Fruit fly (Drosophila melanogaster) whole organism, embryonic: ENCODE measurements around the gene CG8312.

Experiments used
- Asciz ChIP-seq: fragments of 200-800 bp; sonication (Bioruptor generic); optimal IDR thresholded peaks from 2 replicates; lab custom pipeline; 2017; ENCODE audit warnings: missing biosample characterization, mild to moderate bottlenecking, missing genetic modification characterization, missing genetic modification reagents
- Atf6 ChIP-seq: fragments of 200-800 bp; sonication (Bioruptor generic); IDR thresholded peaks from 2 replicates; pipeline ENCODE4 v1.3.6; 2022; ENCODE audit warnings: missing biosample characterization, missing genetic modification characterization
- CG10147 ChIP-seq: fragments of 200-800 bp; sonication (Bioruptor generic); optimal IDR thresholded peaks from 2 replicates; lab custom pipeline; 2019; ENCODE audit warnings: missing biosample characterization, mild to moderate bottlenecking, missing genetic modification characterization, moderate library complexity
- CG10543 ChIP-seq: fragments of 200-800 bp; sonication (Bioruptor generic); optimal IDR thresholded peaks from 3 replicates; lab custom pipeline; 2017; ENCODE audit warnings: missing biosample characterization, mild to moderate bottlenecking, missing genetic modification characterization, moderate library complexity
- CG11085 ChIP-seq: fragments of 200-800 bp; sonication (Bioruptor generic); IDR thresholded peaks from 2 replicates; pipeline ENCODE4 v1.3.6; 2022; ENCODE audit warnings: missing biosample characterization, missing genetic modification characterization
- CG11504 ChIP-seq: fragments of 200-800 bp; sonication (Bioruptor generic); optimal IDR thresholded peaks from 3 replicates; lab custom pipeline; 2019; ENCODE audit warnings: missing biosample characterization, mild to moderate bottlenecking, missing genetic modification characterization, moderate library complexity
- CG11696 ChIP-seq: fragments of 200-800 bp; sonication (Bioruptor generic); IDR thresholded peaks from 2 replicates; pipeline ENCODE4 v1.3.6; 2022; ENCODE audit warnings: missing biosample characterization, missing genetic modification characterization
- CG13775 ChIP-seq: fragments of 200-800 bp; sonication (Bioruptor generic); optimal IDR thresholded peaks from 3 replicates; lab custom pipeline; 2017; ENCODE audit warnings: missing biosample characterization, mild to moderate bottlenecking, missing genetic modification characterization
- CG13894 ChIP-seq: fragments of 200-800 bp; sonication (Bioruptor generic); optimal IDR thresholded peaks from 3 replicates; lab custom pipeline; 2018; ENCODE audit warnings: missing biosample characterization, mild to moderate bottlenecking, missing genetic modification characterization, moderate library complexity
- CG14014 ChIP-seq: fragments of 200-800 bp; sonication (Bioruptor generic); IDR thresholded peaks from 2 replicates; pipeline ENCODE4 v1.3.6; 2022; ENCODE audit warnings: missing biosample characterization, missing genetic modification characterization
- CG15696 ChIP-seq: fragments of 200-800 bp; sonication (Bioruptor generic); optimal IDR thresholded peaks from 2 replicates; lab custom pipeline; 2019; ENCODE audit warnings: missing biosample characterization, mild to moderate bottlenecking, missing genetic modification characterization, moderate library complexity
- CG17802 ChIP-seq: fragments of 200-800 bp; sonication (Bioruptor generic); optimal IDR thresholded peaks from 2 replicates; lab custom pipeline; 2018; ENCODE audit warnings: missing biosample characterization, mild to moderate bottlenecking, missing genetic modification characterization, moderate library complexity
- CG17912 ChIP-seq: fragments of 200-800 bp; sonication (Bioruptor generic); optimal IDR thresholded peaks from 2 replicates; lab custom pipeline; 2018; ENCODE audit warnings: missing biosample characterization, mild to moderate bottlenecking, missing genetic modification characterization
- CG1832 ChIP-seq: fragments of 200-800 bp; sonication (Bioruptor generic); optimal IDR thresholded peaks from 2 replicates; lab custom pipeline; 2017; ENCODE audit warnings: missing biosample characterization, mild to moderate bottlenecking, missing genetic modification characterization, inconsistent platforms
- CG2116 ChIP-seq: fragments of 200-800 bp; sonication (Bioruptor generic); optimal IDR thresholded peaks from 3 replicates; lab custom pipeline; 2018; ENCODE audit warnings: missing biosample characterization, mild to moderate bottlenecking, missing genetic modification characterization
- CG31224 ChIP-seq: fragments of 200-800 bp; sonication (Bioruptor generic); IDR thresholded peaks from 2 replicates; pipeline ENCODE4 v1.3.6; 2022; ENCODE audit warnings: missing biosample characterization, missing genetic modification characterization
- CG31365 ChIP-seq: fragments of 200-800 bp; sonication (Bioruptor generic); optimal IDR thresholded peaks from 2 replicates; lab custom pipeline; 2018; ENCODE audit warnings: missing biosample characterization, mild to moderate bottlenecking, missing genetic modification characterization
- CG31441 ChIP-seq: fragments of 200-800 bp; sonication (Bioruptor generic); IDR thresholded peaks from 2 replicates; pipeline ENCODE4 v1.3.6; 2022; ENCODE audit warnings: missing biosample characterization, missing genetic modification characterization
- CG3163 ChIP-seq: fragments of 200-800 bp; sonication (Bioruptor generic); optimal IDR thresholded peaks from 3 replicates; lab custom pipeline; 2016; ENCODE audit warnings: missing biosample characterization, missing genetic modification characterization
- CG3281 ChIP-seq: fragments of 200-800 bp; sonication (Bioruptor generic); optimal IDR thresholded peaks from 3 replicates; lab custom pipeline; 2017; ENCODE audit warnings: missing biosample characterization, mild to moderate bottlenecking, missing genetic modification characterization
- CG4328 ChIP-seq: fragments of 200-800 bp; sonication (Bioruptor generic); optimal IDR thresholded peaks from 3 replicates; lab custom pipeline; 2017; ENCODE audit warnings: missing biosample characterization, missing genetic modification reagents, missing genetic modification characterization
- CG4360 ChIP-seq: fragments of 200-800 bp; sonication (Bioruptor generic); IDR thresholded peaks from 2 replicates; pipeline ENCODE4 v1.3.6; 2022; ENCODE audit warnings: missing biosample characterization, missing genetic modification characterization
- CG4424 ChIP-seq: fragments of 200-800 bp; sonication (Bioruptor generic); optimal IDR thresholded peaks from 3 replicates; lab custom pipeline; 2016; ENCODE audit warnings: missing biosample characterization, missing genetic modification characterization
- CG6654 ChIP-seq: fragments of 200-800 bp; sonication (Bioruptor generic); optimal IDR thresholded peaks from 2 replicates; lab custom pipeline; 2017; ENCODE audit warnings: missing biosample characterization, mild to moderate bottlenecking, missing genetic modification characterization
- CG6765 ChIP-seq: fragments of 200-800 bp; sonication (Bioruptor generic); optimal IDR thresholded peaks from 3 replicates; lab custom pipeline; 2017; ENCODE audit warnings: missing biosample characterization, mild to moderate bottlenecking, missing genetic modification characterization
- CG9437 ChIP-seq: fragments of 200-800 bp; sonication (Bioruptor generic); optimal IDR thresholded peaks from 2 replicates; lab custom pipeline; 2018; ENCODE audit warnings: missing biosample characterization, mild to moderate bottlenecking, missing genetic modification characterization
- D ChIP-seq, 2 experiments: fragments of 200-800 bp in 1 of 2; fragments of >200 bp in 1 of 2; sonication (Bioruptor generic) in 1 of 2; optimal IDR thresholded peaks; 2 replicates in 1 of 2; 3 replicates in 1 of 2; lab custom pipeline; 2017; ENCODE audit warnings: mild to moderate bottlenecking in 1 of 2, missing biosample characterization in 1 of 2, missing genetic modification characterization in 1 of 2, missing genetic modification reagents in 1 of 2
- Deaf1 ChIP-seq: fragments of 200-800 bp; optimal IDR thresholded peaks from 3 replicates; lab custom pipeline; 2019; ENCODE audit warnings: missing biosample characterization, mild to moderate bottlenecking, missing genetic modification characterization, moderate library complexity
- Elba2 ChIP-seq: fragments of 200-800 bp; sonication (Bioruptor generic); optimal IDR thresholded peaks from 3 replicates; lab custom pipeline; 2016; ENCODE audit warnings: missing biosample characterization, missing genetic modification characterization
- Fer3 ChIP-seq: fragments of 200-800 bp; sonication (Bioruptor generic); optimal IDR thresholded peaks from 2 replicates; lab custom pipeline; 2018; ENCODE audit warnings: missing biosample characterization, mild to moderate bottlenecking, missing genetic modification characterization, moderate library complexity
- HLH3B ChIP-seq: fragments of 200-800 bp; sonication (Bioruptor generic); IDR thresholded peaks from 2 replicates; pipeline ENCODE4 v1.3.6; 2022; ENCODE audit warnings: missing biosample characterization, missing genetic modification characterization
- Hsf ChIP-seq: fragments of 200-800 bp; sonication (Bioruptor generic); optimal IDR thresholded peaks from 3 replicates; lab custom pipeline; 2016; ENCODE audit warnings: missing biosample characterization, missing genetic modification characterization
- NC2β ChIP-seq: fragments of 200-800 bp; sonication (Bioruptor generic); optimal IDR thresholded peaks from 2 replicates; lab custom pipeline; 2016; ENCODE audit warnings: missing biosample characterization, missing genetic modification characterization
- Side ChIP-seq: fragments of 200-800 bp; sonication (Bioruptor generic); optimal IDR thresholded peaks from 2 replicates; lab custom pipeline; 2016; ENCODE audit warnings: missing biosample characterization, missing genetic modification characterization
- Sry-β ChIP-seq: fragments of 200-800 bp; sonication (Bioruptor generic); optimal IDR thresholded peaks from 2 replicates; lab custom pipeline; 2018; ENCODE audit warnings: missing biosample characterization, mild to moderate bottlenecking, missing genetic modification characterization, moderate library complexity
- Trl ChIP-seq, 3 experiments: fragments of >200 bp in 2 of 3; fragments of 200-800 bp in 1 of 3; sonication (Bioruptor generic) in 1 of 3; optimal IDR thresholded peaks; 2 replicates in 1 of 3; 3 replicates in 2 of 3; lab custom pipeline; 2016 to 2017; ENCODE audit warnings: missing biosample characterization in 1 of 3, missing genetic modification characterization in 1 of 3
- ac ChIP-seq: fragments of 200-800 bp; sonication (Bioruptor generic); optimal IDR thresholded peaks from 3 replicates; lab custom pipeline; 2017; ENCODE audit warnings: missing biosample characterization, mild to moderate bottlenecking, missing genetic modification characterization
- ems ChIP-seq: fragments of 200-800 bp; sonication (Bioruptor generic); optimal IDR thresholded peaks from 3 replicates; lab custom pipeline; 2016; ENCODE audit warnings: missing biosample characterization, missing genetic modification characterization
- en ChIP-seq: fragments of 200-800 bp; sonication (Bioruptor generic); optimal IDR thresholded peaks from 2 replicates; lab custom pipeline; 2016; ENCODE audit warnings: missing biosample characterization, missing genetic modification characterization
- fru ChIP-seq: fragments of >200 bp; optimal IDR thresholded peaks from 2 replicates; lab custom pipeline; 2017
- ftz-f1 ChIP-seq: fragments of 200-800 bp; sonication (Bioruptor generic); optimal IDR thresholded peaks from 2 replicates; lab custom pipeline; 2016; ENCODE audit warnings: missing biosample characterization, missing genetic modification characterization
- h ChIP-seq: fragments of >200 bp; optimal IDR thresholded peaks from 2 replicates; lab custom pipeline; 2017
- lmd ChIP-seq: fragments of 200-800 bp; sonication (Bioruptor generic); IDR thresholded peaks from 2 replicates; pipeline ENCODE4 v1.3.6; 2022; ENCODE audit warnings: missing biosample characterization, missing genetic modification characterization
- onecut ChIP-seq: fragments of 200-800 bp; sonication (Bioruptor generic); IDR thresholded peaks from 2 replicates; pipeline ENCODE4 v1.3.6; 2022; ENCODE audit warnings: missing biosample characterization, missing genetic modification characterization
- row ChIP-seq: fragments of 200-800 bp; sonication (Bioruptor generic); IDR thresholded peaks from 3 replicates; pipeline ENCODE4 v1.3.6; 2022; ENCODE audit warnings: missing biosample characterization, missing genetic modification characterization
- shn ChIP-seq: fragments of 200-800 bp; sonication (Bioruptor generic); optimal IDR thresholded peaks from 3 replicates; lab custom pipeline; 2016; ENCODE audit warnings: missing biosample characterization, missing genetic modification characterization
- sim ChIP-seq: fragments of 200-800 bp; sonication (Bioruptor generic); IDR thresholded peaks from 2 replicates; pipeline ENCODE4 v1.3.6; 2022; ENCODE audit warnings: missing biosample characterization, missing genetic modification characterization
- trh ChIP-seq: fragments of 200-800 bp; sonication (Bioruptor generic); optimal IDR thresholded peaks from 2 replicates; lab custom pipeline; 2016; ENCODE audit warnings: missing biosample characterization, missing genetic modification characterization
- z ChIP-seq: fragments of 200-800 bp; sonication (Bioruptor generic); IDR thresholded peaks from 3 replicates; pipeline ENCODE4 v1.3.6; 2022; ENCODE audit warnings: missing biosample characterization, missing genetic modification characterization
- zf30C ChIP-seq: fragments of 200-800 bp; sonication (Bioruptor generic); optimal IDR thresholded peaks from 3 replicates; lab custom pipeline; 2018; ENCODE audit warnings: missing biosample characterization, mild to moderate bottlenecking, missing genetic modification characterization

CG8312 gene

DNA sequence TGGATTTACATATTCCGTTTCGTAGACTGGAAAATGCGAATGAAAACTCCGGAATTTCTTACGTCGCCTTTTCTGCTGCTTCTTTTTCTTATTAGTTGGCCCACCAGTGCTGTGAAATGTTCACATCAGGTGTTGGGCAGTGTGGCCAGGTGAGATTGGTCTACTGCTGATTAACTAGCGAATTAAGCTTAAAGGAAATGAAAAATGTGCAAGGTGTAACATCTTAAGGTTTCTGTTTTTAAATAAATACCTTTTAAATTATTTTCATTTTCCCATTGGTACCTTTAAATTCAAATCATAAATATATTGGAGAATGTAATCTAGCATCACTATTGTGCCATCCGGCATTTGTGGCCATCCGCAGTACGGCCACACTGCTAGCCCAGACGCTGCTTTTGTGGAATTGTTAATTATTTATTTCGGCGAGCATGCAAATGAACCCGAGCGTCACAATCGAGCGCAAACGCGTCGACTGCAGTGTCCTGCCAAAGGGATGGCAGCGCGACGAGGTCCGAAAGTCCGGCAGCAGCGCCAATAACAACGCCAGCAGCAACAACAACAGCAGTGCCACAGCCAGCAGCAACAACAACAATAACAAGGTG is 31.6 kb upstream of the CG8312 start, which contains the start of the genes AP-1mu and MBD-like (continued):
- TF ChIP-seq Trl (optimal IDR thresholded peaks at IDR 0.05; lab: Kevin White, UChicago) (no peak), Trl (GFP tag; optimal IDR thresholded peaks at IDR 0.05; lab: Kevin White, UChicago) (peak; percentile 79), zf30C (GFP tag; lab: Kevin White, UChicago) (no peak), onecut (GFP tag; lab: Robert Waterston, UW) (peak; percentile 7; the same call in 1 of the 2 replicates), en (GFP tag; lab: Kevin White, UChicago) (peak; percentile 38), trh (GFP tag; lab: Kevin White, UChicago) (no peak), Hsf (GFP tag; lab: Kevin White, UChicago) (peak; percentile 77), Side (GFP tag; lab: Kevin White, UChicago) (peak; percentile 39), CG17912 (GFP tag; lab: Kevin White, UChicago) (peak; percentile 33), NC2β (peak; percentile 76), CG10543 (GFP tag; lab: Kevin White, UChicago) (peak; percentile 64), CG13775 (GFP tag; lab: Kevin White, UChicago) (peak; percentile 79), CG10147 (GFP tag; lab: Kevin White, UChicago) (peak; percentile 46), CG3281 (GFP tag; lab: Kevin White, UChicago) (peak; percentile 47), CG6765 (GFP tag; lab: Kevin White, UChicago) (peak; percentile 33), h (no peak), CG11085 (GFP tag; lab: Robert Waterston, UW) (no peak), Atf6 (GFP tag; lab: Robert Waterston, UW) (peak; percentile 67), CG9437 (GFP tag; lab: Kevin White, UChicago) (peak; percentile 62), CG15696 (peak; percentile 57), CG11504 (no peak), Asciz (no peak), Elba2 (GFP tag; lab: Kevin White, UChicago) (peak; percentile 99), CG2116 (peak; percentile 72), row (GFP tag; lab: Robert Waterston, UW) (peak; percentile 85), CG31441 (GFP tag; lab: Robert Waterston, UW) (peak; percentile 69), CG4328 (peak; percentile 21), CG1832 (no peak), CG17802 (tag; lab: Kevin White, UChicago) (peak; percentile 17), HLH3B (GFP tag; lab: Robert Waterston, UW) (peak; percentile 40; the same call in 1 of the 2 replicates), lmd (GFP tag; lab: Robert Waterston, UW) (peak; percentile 60; the same call in 1 of the 2 replicates), CG13894 (tag; lab: Kevin White, UChicago) (peak; percentile 11), z (GFP tag; lab: Robert Waterston, UW) (no peak), sim (GFP tag; lab: Robert Waterston, UW) (no peak), CG31224 (GFP tag; lab: Robert Waterston, UW) (peak; percentile 49), CG4424 (GFP tag; lab: Kevin White, UChicago) (peak; percentile 70), CG31365 (no peak), D (optimal IDR thresholded peaks at IDR 0.05; lab: Kevin White, UChicago) (no peak), D (GFP tag; optimal IDR thresholded peaks at IDR 0.05; lab: Kevin White, UChicago) (no peak), shn (peak; percentile 47), CG4360 (peak; percentile 99), ems (GFP tag; lab: Kevin White, UChicago) (peak; percentile 69), CG14014 (GFP tag; lab: Robert Waterston, UW) (0 out of 2 replicates have a peak, but pooled peaks have one; percentile 18), Deaf1 (tag; lab: Kevin White, UChicago) (no peak), Fer3 (peak; percentile 53), CG3163 (GFP tag; lab: Kevin White, UChicago) (no peak), CG6654 (GFP tag; lab: Kevin White, UChicago) (no peak), CG11696 (GFP tag; lab: Robert Waterston, UW) (no peak), fru (lab: Kevin White, UChicago) (no peak), ftz-f1 (GFP tag; lab: Kevin White, UChicago) (no peak), Sry-β (GFP tag; lab: Kevin White, UChicago) (peak; percentile 76), ac (GFP tag; lab: Kevin White, UChicago) (no peak)
